Worm (Caenorhabditis elegans) whole organism, early embryonic: ENCODE results near the gene cest-32.

ENCODE experiments used
- B0310.2 ChIP-seq: sonication (generic microtip); optimal IDR thresholded peaks from 2 replicates; lab custom pipeline; 2016; ENCODE audit warnings: mild to moderate bottlenecking, missing genetic modification characterization, missing compliant biosample characterization
- F13C5.2 ChIP-seq: sonication (generic microtip); optimal IDR thresholded peaks from 2 replicates; lab custom pipeline; 2017; ENCODE audit warnings: mild to moderate bottlenecking, missing genetic modification characterization, inconsistent platforms, missing compliant biosample characterization
- aly-1 ChIP-seq: sonication (generic microtip); optimal IDR thresholded peaks from 2 replicates; lab custom pipeline; 2016; ENCODE audit warnings: missing genetic modification characterization, missing compliant biosample characterization
- ama-1 ChIP-seq: fragments of 150-350 bp; optimal IDR thresholded peaks from 2 replicates; lab custom pipeline; 2014
- ceh-13 ChIP-seq: fragments of 200-800 bp; sonication (Bioruptor generic); optimal IDR thresholded peaks from 2 replicates; lab custom pipeline; 2018; ENCODE audit warnings: mild to moderate bottlenecking, missing genetic modification characterization, missing compliant biosample characterization
- ceh-36 ChIP-seq: sonication (generic microtip); optimal IDR thresholded peaks from 2 replicates; lab custom pipeline; 2016; ENCODE audit warnings: missing genetic modification characterization, inconsistent platforms, missing compliant biosample characterization
- ets-7 ChIP-seq: sonication (generic microtip); optimal IDR thresholded peaks from 2 replicates; lab custom pipeline; 2016; ENCODE audit warnings: missing genotype, missing genetic modification characterization, missing compliant biosample characterization
- flt-1 ChIP-seq: fragments of 200-800 bp; sonication (Bioruptor generic); IDR thresholded peaks from 2 replicates; pipeline ENCODE4 v1.3.6; 2022; ENCODE audit warnings: missing genetic modification characterization, missing compliant biosample characterization
- hmbx-1 ChIP-seq: sonication (generic microtip); optimal IDR thresholded peaks from 2 replicates; lab custom pipeline; 2016; ENCODE audit warnings: mild to moderate bottlenecking, missing genetic modification characterization, missing compliant biosample characterization
- hmg-4 ChIP-seq: fragments of 200-800 bp; sonication (Bioruptor generic); optimal IDR thresholded peaks from 2 replicates; lab custom pipeline; 2018; ENCODE audit warnings: mild to moderate bottlenecking, missing genetic modification characterization, missing compliant biosample characterization
- hnd-1 ChIP-seq: sonication (generic microtip); optimal IDR thresholded peaks from 2 replicates; lab custom pipeline; 2016; ENCODE audit warnings: missing genetic modification characterization, missing compliant biosample characterization
- pes-1 ChIP-seq: fragments of 200-800 bp; sonication (Bioruptor generic); IDR thresholded peaks from 2 replicates; pipeline ENCODE4 v1.3.6; 2022; ENCODE audit warnings: missing genetic modification reagents, missing genetic modification characterization, missing compliant biosample characterization
- scrt-1 ChIP-seq: fragments of 200-800 bp; sonication (Bioruptor generic); IDR thresholded peaks from 2 replicates; pipeline ENCODE4 v1.3.6; 2022; ENCODE audit warnings: missing genetic modification characterization, missing compliant biosample characterization
- sea-1 ChIP-seq: fragments of 200-800 bp; sonication (Bioruptor generic); conservative IDR thresholded peaks from 2 replicates; pipeline ENCODE4 v1.3.6; 2022; ENCODE audit warnings: missing genetic modification characterization, missing compliant biosample characterization
- tbx-11 ChIP-seq: fragments of 200-800 bp; sonication (Bioruptor generic); IDR thresholded peaks from 2 replicates; pipeline ENCODE4 v1.3.6; 2022; ENCODE audit warnings: missing genetic modification characterization, missing compliant biosample characterization
- tbx-37 ChIP-seq: fragments of 200-800 bp; sonication (Bioruptor generic); conservative IDR thresholded peaks from 2 replicates; pipeline ENCODE4 v1.3.6; 2022; ENCODE audit warnings: missing genetic modification reagents, missing genetic modification characterization, missing compliant biosample characterization
- tra-4 ChIP-seq: sonication (generic microtip); optimal IDR thresholded peaks from 2 replicates; lab custom pipeline; 2017; ENCODE audit warnings: missing genetic modification characterization, missing compliant biosample characterization

Gene cest-32

ce11 chrV:5233777-5234176 is at the start of gene cest-32:
TSS of gene cest-32 (minus strand) at chrV:5233891.
- TF ChIP-seq hmbx-1 (tag; lab: Kevin White, UChicago) (no peak), B0310.2 (tag; lab: Kevin White, UChicago) (no peak), tbx-37 (GFP tag; lab: Robert Waterston, UW) (no peak), flt-1 (GFP tag; lab: Robert Waterston, UW) (no peak), ceh-36 (tag; lab: Kevin White, UChicago) (no peak), ceh-13 (no peak), pes-1 (GFP tag; lab: Robert Waterston, UW) (no peak), ets-7 (tag; lab: Kevin White, UChicago) (no peak), sea-1 (GFP tag; lab: Robert Waterston, UW) (no peak), ama-1 (no peak), tra-4 (tag; lab: Kevin White, UChicago) (no peak), scrt-1 (GFP tag; lab: Robert Waterston, UW) (no peak), F13C5.2 (tag; lab: Kevin White, UChicago) (no peak), hmg-4 (GFP tag; lab: Kevin White, UChicago) (no peak), aly-1 (tag; lab: Kevin White, UChicago) (no peak), tbx-11 (no peak)

DNA sequence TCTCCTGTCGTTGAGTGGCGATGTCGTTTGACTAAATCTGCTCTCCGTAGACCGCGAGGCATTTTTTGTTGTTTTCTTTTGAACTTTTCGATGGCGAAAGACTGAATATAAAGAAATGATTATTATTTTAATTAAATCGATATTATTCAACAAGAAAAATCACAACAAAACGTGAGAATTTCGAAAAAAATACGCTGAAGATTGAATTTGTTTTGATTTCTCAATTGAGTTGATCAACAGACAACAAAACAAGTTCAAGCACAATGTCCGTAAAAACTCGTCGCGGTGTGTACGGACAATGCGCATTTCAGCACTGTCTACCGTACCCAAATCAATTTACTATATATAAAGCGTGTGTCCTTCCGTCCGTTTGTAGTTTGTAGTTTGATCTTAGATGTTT is 44.3 kb upstream of the cest-32 start, which contains the start of gene B0238.9:
B0238.9 (minus strand) TSS at position 101 of the 400 bp plus-strand sequence.
- TF ChIP-seq hmg-4 (GFP tag; lab: Kevin White, UChicago) (no peak), hmbx-1 (tag; lab: Kevin White, UChicago) (no peak), ceh-36 (tag; lab: Kevin White, UChicago) (no peak), sea-1 (GFP tag; lab: Robert Waterston, UW) (no peak), pes-1 (GFP tag; lab: Robert Waterston, UW) (no peak), flt-1 (GFP tag; lab: Robert Waterston, UW) (no peak), tbx-11 (no peak), tbx-37 (GFP tag; lab: Robert Waterston, UW) (no peak), scrt-1 (GFP tag; lab: Robert Waterston, UW) (no peak), ets-7 (tag; lab: Kevin White, UChicago) (no peak), ceh-13 (no peak), hnd-1 (no peak), F13C5.2 (tag; lab: Kevin White, UChicago) (no peak), tra-4 (tag; lab: Kevin White, UChicago) (no peak), B0310.2 (tag; lab: Kevin White, UChicago) (no peak), ama-1 (no peak), aly-1 (tag; lab: Kevin White, UChicago) (no peak)

ce11 chrV:5275426-5276007 is 41.8 kb upstream of the cest-32 start:
- TF ChIP-seq pes-1 (GFP tag; lab: Robert Waterston, UW) (0 out of 2 replicates have a peak, but pooled peaks have one; percentile 14), B0310.2 (tag; lab: Kevin White, UChicago) (no peak)

- TF ChIP-seq aly-1 (tag; lab: Kevin White, UChicago): no peak
- no peak for TF ChIP-seq ceh-13
- TF ChIP-seq hmbx-1 (tag; lab: Kevin White, UChicago): no peak
- TF ChIP-seq pes-1 (GFP tag; lab: Robert Waterston, UW): peak; percentile 60; the same call in 1 of the 2 replicates
- peak; percentile 27 for TF ChIP-seq F13C5.2 (tag; lab: Kevin White, UChicago)
- TF ChIP-seq B0310.2 (tag; lab: Kevin White, UChicago): no peak
- TF ChIP-seq ets-7 (tag; lab: Kevin White, UChicago): no peak
- no peak for TF ChIP-seq scrt-1 (GFP tag; lab: Robert Waterston, UW)
- TF ChIP-seq hnd-1: no peak
- no peak for TF ChIP-seq tra-4 (tag; lab: Kevin White, UChicago)
- TF ChIP-seq ama-1: no peak
- TF ChIP-seq tbx-11: 0 out of 2 replicates have a peak, but pooled peaks have one; percentile 55
- no peak for TF ChIP-seq tbx-37 (GFP tag; lab: Robert Waterston, UW)
- TF ChIP-seq ceh-36 (tag; lab: Kevin White, UChicago): no peak
- no peak for TF ChIP-seq sea-1 (GFP tag; lab: Robert Waterston, UW)
- no peak for TF ChIP-seq flt-1 (GFP tag; lab: Robert Waterston, UW)
- no peak for TF ChIP-seq hmg-4 (GFP tag; lab: Kevin White, UChicago)
Measured at ce11 chrV:5274974-5275373, 41.3 kb upstream of the cest-32 start.

DNA sequence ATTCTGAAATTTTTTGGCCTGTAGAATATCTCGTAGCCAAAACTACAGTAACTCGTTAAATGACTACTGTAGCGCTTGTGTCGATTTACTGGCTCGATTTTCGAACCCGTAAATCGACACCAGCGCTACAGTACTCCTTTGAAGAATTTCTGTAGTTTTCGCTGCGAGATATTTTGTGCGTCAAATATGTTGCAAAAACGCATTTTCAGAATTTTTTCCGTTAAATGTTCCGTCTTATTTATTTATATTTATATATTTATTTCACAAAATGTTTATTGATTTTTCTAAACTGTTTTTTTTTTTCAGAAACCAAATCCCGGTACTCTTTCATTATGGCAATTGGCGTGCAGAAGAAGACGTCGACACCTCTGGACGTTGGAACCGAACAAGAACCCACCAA is 40.1 kb upstream of the cest-32 start, which contains the start of gene natc-2:
natc-2 (plus strand) TSS at position 301 of the 400 bp plus-strand sequence.
- TF ChIP-seq hmg-4 (GFP tag; lab: Kevin White, UChicago): no peak
- TF ChIP-seq ama-1: no peak
- no peak for TF ChIP-seq flt-1 (GFP tag; lab: Robert Waterston, UW)

- no peak for TF ChIP-seq ets-7 (tag; lab: Kevin White, UChicago)
- TF ChIP-seq tra-4 (tag; lab: Kevin White, UChicago): no peak
- no peak for TF ChIP-seq ceh-13
- no peak for TF ChIP-seq hmg-4 (GFP tag; lab: Kevin White, UChicago)
- no peak for TF ChIP-seq pes-1 (GFP tag; lab: Robert Waterston, UW)
- TF ChIP-seq ama-1: no peak
- no peak for TF ChIP-seq F13C5.2 (tag; lab: Kevin White, UChicago)
- no peak for TF ChIP-seq aly-1 (tag; lab: Kevin White, UChicago)
- TF ChIP-seq B0310.2 (tag; lab: Kevin White, UChicago): no peak
- TF ChIP-seq flt-1 (GFP tag; lab: Robert Waterston, UW): no peak
- no peak for TF ChIP-seq tbx-11
Measured at ce11 chrV:5273241-5273640, 39.5 kb upstream of the cest-32 start.

- TF ChIP-seq pes-1 (GFP tag; lab: Robert Waterston, UW) (no peak), B0310.2 (tag; lab: Kevin White, UChicago) (no peak), scrt-1 (GFP tag; lab: Robert Waterston, UW) (no peak)
Measured at ce11 chrV:5272619-5273074, 39.0 kb upstream of the cest-32 start.
